Worm (Caenorhabditis elegans) whole organism, L4 larva: ENCODE data around the gene fbxb-74.

Source experiments
- D1046.2 ChIP-seq: fragments of 200-800 bp; sonication (Bioruptor generic); IDR thresholded peaks from 2 replicates; pipeline ENCODE4 v1.3.6; 2022; ENCODE audit warnings: missing genetic modification characterization, missing compliant biosample characterization
- F26F4.8 ChIP-seq: fragments of 200-800 bp; sonication (Bioruptor generic); conservative IDR thresholded peaks from 2 replicates; pipeline ENCODE4 v1.3.6; 2022; ENCODE audit warnings: missing genetic modification characterization, missing compliant biosample characterization
- F37D6.2 ChIP-seq: sonication (generic microtip); optimal IDR thresholded peaks from 2 replicates; lab custom pipeline; 2016; ENCODE audit warnings: mild to moderate bottlenecking, missing genetic modification characterization, missing compliant biosample characterization
- T20F7.1 ChIP-seq: fragments of 200-800 bp; sonication (Bioruptor generic); optimal IDR thresholded peaks from 2 replicates; lab custom pipeline; 2018; ENCODE audit warnings: mild to moderate bottlenecking, missing genetic modification characterization, missing compliant biosample characterization
- T26A8.4 ChIP-seq: fragments of 200-800 bp; sonication (Bioruptor generic); IDR thresholded peaks from 2 replicates; pipeline ENCODE4 v1.3.6; 2022; ENCODE audit warnings: missing genetic modification characterization, missing compliant biosample characterization
- aha-1 ChIP-seq: fragments of 150-350 bp; peaks from one replicate; lab custom pipeline; 2014; ENCODE audit warnings: missing biosample characterization, missing genetic modification characterization
- arid-1 ChIP-seq: fragments of 200-800 bp; sonication (Bioruptor generic); conservative IDR thresholded peaks from 2 replicates; pipeline ENCODE4 v1.3.6; 2022; ENCODE audit warnings: missing genetic modification reagents, missing genetic modification characterization, missing compliant biosample characterization
- ceh-20 ChIP-seq: fragments of 200-800 bp; sonication (Bioruptor generic); IDR thresholded peaks from 2 replicates; pipeline ENCODE4 v1.3.6; 2022; ENCODE audit warnings: missing genetic modification reagents, missing genetic modification characterization, missing compliant biosample characterization
- ceh-28 ChIP-seq: fragments of 150-350 bp; optimal IDR thresholded peaks from 2 replicates; lab custom pipeline; 2014; ENCODE audit warnings: missing biosample characterization, missing genetic modification reagents, missing genetic modification characterization
- ceh-32 ChIP-seq: sonication (generic microtip); optimal IDR thresholded peaks from 2 replicates; lab custom pipeline; 2016; ENCODE audit warnings: mild to moderate bottlenecking, missing genetic modification characterization, missing compliant biosample characterization; ENCODE audit not compliant: poor library complexity
- daf-16 ChIP-seq, 3 experiments: sonication (generic microtip); optimal IDR thresholded peaks; 2 replicates each; lab custom pipeline; 2016 to 2017; ENCODE audit warnings: missing genetic modification characterization in 3 of 3, missing genetic modification reagents in 3 of 3, mild to moderate bottlenecking in 2 of 3, missing compliant biosample characterization in 2 of 3, missing biosample characterization in 1 of 3, moderate library complexity in 1 of 3
- daf-19 ChIP-seq: fragments of 200-800 bp; sonication (Bioruptor generic); conservative IDR thresholded peaks from 2 replicates; pipeline ENCODE4 v1.3.6; 2022; ENCODE audit warnings: missing genetic modification characterization, missing compliant biosample characterization
- dmd-6 ChIP-seq: fragments of 200-800 bp; sonication (Bioruptor generic); IDR thresholded peaks from 2 replicates; pipeline ENCODE4 v1.3.6; 2022; ENCODE audit warnings: missing genetic modification reagents, missing genetic modification characterization, missing compliant biosample characterization
- dpl-1 ChIP-seq: fragments of 150-350 bp; optimal IDR thresholded peaks from 2 replicates; lab custom pipeline; 2014; ENCODE audit warnings: missing biosample characterization, missing genetic modification reagents, missing genetic modification characterization
- dve-1 ChIP-seq: sonication (generic microtip); optimal IDR thresholded peaks from 2 replicates; lab custom pipeline; 2017; ENCODE audit warnings: antibody characterized with exemption, mild to moderate bottlenecking, missing genetic modification characterization, missing compliant biosample characterization; ENCODE audit not compliant: insufficient read depth
- hif-1 ChIP-seq, 2 experiments: sonication (generic microtip); optimal IDR thresholded peaks; 2 replicates each; lab custom pipeline; 2016 to 2017; ENCODE audit warnings: missing compliant biosample characterization in 2 of 2, missing genetic modification characterization in 2 of 2, missing genetic modification reagents in 2 of 2, missing genotype in 2 of 2, mild to moderate bottlenecking in 1 of 2
- hlh-11 ChIP-seq: fragments of 200-800 bp; sonication (Bioruptor generic); optimal IDR thresholded peaks from 2 replicates; lab custom pipeline; 2018; ENCODE audit warnings: mild to moderate bottlenecking, missing genetic modification characterization, missing compliant biosample characterization
- hlh-30 ChIP-seq: sonication (generic microtip); optimal IDR thresholded peaks from 2 replicates; lab custom pipeline; 2017; ENCODE audit warnings: antibody characterized with exemption, mild to moderate bottlenecking, missing genetic modification characterization, missing compliant biosample characterization; ENCODE audit not compliant: insufficient read depth
- hmg-1.1 ChIP-seq: fragments of 200-800 bp; sonication (Bioruptor generic); IDR thresholded peaks from 2 replicates; pipeline ENCODE4 v1.3.6; 2022; ENCODE audit warnings: missing genetic modification reagents, missing genetic modification characterization, missing compliant biosample characterization
- lim-7 ChIP-seq: fragments of 200-800 bp; sonication (Bioruptor generic); IDR thresholded peaks from 2 replicates; pipeline ENCODE4 v1.3.6; 2022; ENCODE audit warnings: missing genetic modification characterization, missing compliant biosample characterization
- lin-1 ChIP-seq: fragments of 200-800 bp; sonication (Bioruptor generic); IDR thresholded peaks from 2 replicates; pipeline ENCODE4 v1.3.6; 2022; ENCODE audit warnings: missing genetic modification reagents, missing genetic modification characterization, missing compliant biosample characterization
- lsy-2 ChIP-seq, 2 experiments: fragments of 150-350 bp in 1 of 2; sonication (generic microtip) in 1 of 2; optimal IDR thresholded peaks; 2 replicates each; lab custom pipeline; 2014 to 2017; ENCODE audit warnings: missing biosample characterization in 2 of 2, missing genetic modification characterization in 2 of 2
- madf-9 ChIP-seq: fragments of 200-800 bp; sonication (Bioruptor generic); conservative IDR thresholded peaks from 2 replicates; pipeline ENCODE4 v1.3.6; 2022; ENCODE audit warnings: missing genetic modification reagents, missing genetic modification characterization, missing compliant biosample characterization
- mdl-1 ChIP-seq, 2 experiments: fragments of 150-350 bp in 1 of 2; sonication (generic microtip) in 1 of 2; optimal IDR thresholded peaks; 2 replicates each; lab custom pipeline; 2014 to 2017; ENCODE audit warnings: missing biosample characterization in 2 of 2, missing genetic modification characterization in 2 of 2
- mep-1 ChIP-seq: fragments of 150-350 bp; sonication (generic microtip); optimal IDR thresholded peaks from 3 replicates; lab custom pipeline; 2014; ENCODE audit warnings: missing biosample characterization, missing genetic modification characterization
- mes-2 ChIP-seq: sonication (generic microtip); optimal IDR thresholded peaks from 2 replicates; lab custom pipeline; 2016; ENCODE audit warnings: missing genotype, mild to moderate bottlenecking, missing genetic modification characterization, missing compliant biosample characterization; ENCODE audit not compliant: poor library complexity, severe bottlenecking
- nhr-10 ChIP-seq: fragments of 150-350 bp; optimal IDR thresholded peaks from 2 replicates; lab custom pipeline; 2014; ENCODE audit warnings: missing biosample characterization, missing genetic modification characterization
- nhr-102 ChIP-seq: sonication (generic microtip); optimal IDR thresholded peaks from 2 replicates; lab custom pipeline; 2016; ENCODE audit warnings: mild to moderate bottlenecking, missing genetic modification characterization, moderate library complexity, missing compliant biosample characterization
- nhr-111 ChIP-seq: fragments of 200-800 bp; sonication (Bioruptor generic); optimal IDR thresholded peaks from 2 replicates; lab custom pipeline; 2018; ENCODE audit warnings: mild to moderate bottlenecking, missing genetic modification characterization, missing compliant biosample characterization
- nhr-25 ChIP-seq: sonication (generic microtip); optimal IDR thresholded peaks from 2 replicates; lab custom pipeline; 2017; ENCODE audit warnings: missing genetic modification characterization, mild to moderate bottlenecking, missing compliant biosample characterization, antibody characterized with exemption, moderate library complexity, borderline replicate concordance; ENCODE audit not compliant: insufficient read depth
- nhr-28 ChIP-seq: fragments of 150-350 bp; optimal IDR thresholded peaks from 2 replicates; lab custom pipeline; 2014; ENCODE audit warnings: missing biosample characterization, missing genetic modification characterization
- nhr-48 ChIP-seq: sonication (generic microtip); optimal IDR thresholded peaks from 2 replicates; lab custom pipeline; 2016; ENCODE audit warnings: mild to moderate bottlenecking, missing genetic modification characterization, missing compliant biosample characterization
- nhr-6 ChIP-seq: fragments of 150-350 bp; optimal IDR thresholded peaks from 2 replicates; lab custom pipeline; 2014; ENCODE audit warnings: missing biosample characterization, missing genetic modification characterization
- nhr-77 ChIP-seq: fragments of 150-350 bp; optimal IDR thresholded peaks from 2 replicates; lab custom pipeline; 2014; ENCODE audit warnings: missing biosample characterization, missing genetic modification characterization
- pha-4 ChIP-seq, 2 experiments: fragments of 150-350 bp in 1 of 2; fragments of 200-800 bp in 1 of 2; sonication (Bioruptor generic) in 1 of 2; IDR thresholded peaks in 1 of 2; optimal IDR thresholded peaks in 1 of 2; 2 replicates each; pipeline versions ENCODE4 v1.3.6 to Lab custom; 2014 to 2022; ENCODE audit warnings: missing genetic modification characterization in 2 of 2, missing genetic modification reagents in 2 of 2, missing biosample characterization in 1 of 2, missing compliant biosample characterization in 1 of 2
- php-3 ChIP-seq: fragments of 200-800 bp; sonication (Bioruptor generic); IDR thresholded peaks from 2 replicates; pipeline ENCODE4 v1.3.6; 2022; ENCODE audit warnings: missing genetic modification reagents, missing genetic modification characterization, missing compliant biosample characterization
- set-16 ChIP-seq: fragments of 200-800 bp; sonication (Bioruptor generic); IDR thresholded peaks from 2 replicates; pipeline ENCODE4 v1.3.6; 2022; ENCODE audit warnings: missing genetic modification reagents, missing genetic modification characterization, missing compliant biosample characterization
- spr-1 ChIP-seq: sonication (generic microtip); optimal IDR thresholded peaks from 2 replicates; lab custom pipeline; 2016; ENCODE audit warnings: mild to moderate bottlenecking, missing genetic modification characterization, missing compliant biosample characterization
- spr-3 ChIP-seq: fragments of 200-800 bp; sonication (Bioruptor generic); optimal IDR thresholded peaks from 2 replicates; lab custom pipeline; 2018; ENCODE audit warnings: mild to moderate bottlenecking, missing genetic modification characterization, missing compliant biosample characterization
- unc-130 ChIP-seq: sonication (generic microtip); optimal IDR thresholded peaks from 2 replicates; lab custom pipeline; 2016; ENCODE audit warnings: missing genetic modification reagents, missing genetic modification characterization, missing compliant biosample characterization

Gene fbxb-74

DNA sequence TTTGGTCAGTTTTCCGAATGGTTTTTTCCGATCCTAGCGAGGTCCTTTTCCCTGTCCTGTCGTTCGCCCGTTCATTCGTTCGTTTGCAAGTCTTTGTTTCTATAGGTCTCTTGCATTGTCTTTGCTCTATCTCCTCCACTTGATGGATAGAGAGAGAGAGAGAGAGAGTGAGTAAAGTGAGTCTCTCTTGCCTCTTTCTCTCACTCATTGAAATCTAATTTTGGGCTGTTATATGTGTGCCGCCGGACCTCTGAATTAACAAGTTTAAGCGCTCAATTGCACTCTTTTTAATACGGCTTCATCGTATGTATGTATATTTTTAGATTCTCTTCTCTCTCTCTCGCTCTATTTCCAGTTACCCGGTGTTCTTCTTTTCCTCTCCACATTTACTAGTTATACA, 35.2 kb downstream of the fbxb-74 start (continued):
- TF ChIP-seq daf-19 (GFP tag; lab: Robert Waterston, UW) (no peak), hif-1 (tag; optimal IDR thresholded peaks at IDR 0.05; lab: Kevin White, UChicago) (no peak), madf-9 (GFP tag; lab: Robert Waterston, UW) (no peak), hmg-1.1 (GFP tag; lab: Robert Waterston, UW) (0 out of 2 replicates have a peak, but pooled peaks have one; percentile 16), ceh-32 (tag; lab: Kevin White, UChicago) (no peak), T26A8.4 (GFP tag; lab: Robert Waterston, UW) (peak; percentile 31; the same call in 1 of the 2 replicates)

- TF ChIP-seq hif-1 (tag; optimal IDR thresholded peaks at IDR 0.05; lab: Kevin White, UChicago) (peak in 1 of 2 experiments; percentile 3), T20F7.1 (GFP tag; lab: Kevin White, UChicago) (peak; percentile 18), mdl-1 (tag; optimal IDR thresholded peaks at IDR 0.05; lab: Kevin White, UChicago) (peak in 1 of 2 experiments; percentile 28), nhr-28 (peak; percentile 60), spr-3 (GFP tag; lab: Kevin White, UChicago) (no peak), F37D6.2 (no peak), dpl-1 (GFP tag; lab: Kevin White, UChicago) (peak; percentile 20), hlh-30 (tag; lab: Kevin White, UChicago) (peak; percentile 91), lsy-2 (tag; optimal IDR thresholded peaks at IDR 0.05; lab: Kevin White, UChicago) (peak in 1 of 2 experiments; percentile 52), D1046.2 (GFP tag; lab: Robert Waterston, UW) (no peak), arid-1 (no peak), mep-1 (tag; lab: Kevin White, UChicago) (peak; percentile 66), aha-1 (tag; lab: Kevin White, UChicago) (peak; percentile 32), unc-130 (GFP tag; lab: Kevin White, UChicago) (no peak), dve-1 (tag; lab: Kevin White, UChicago) (peak; percentile 66), nhr-25 (tag; lab: Kevin White, UChicago) (peak; percentile 4), lin-1 (no peak), F26F4.8 (GFP tag; lab: Robert Waterston, UW) (no peak), nhr-111 (GFP tag; lab: Kevin White, UChicago) (no peak), nhr-48 (tag; lab: Kevin White, UChicago) (no peak), hlh-11 (tag; lab: Kevin White, UChicago) (peak; percentile 67)
These were observed 36.7 kb downstream of the fbxb-74 start for ce11 chrIV:4402413-4402812.

DNA sequence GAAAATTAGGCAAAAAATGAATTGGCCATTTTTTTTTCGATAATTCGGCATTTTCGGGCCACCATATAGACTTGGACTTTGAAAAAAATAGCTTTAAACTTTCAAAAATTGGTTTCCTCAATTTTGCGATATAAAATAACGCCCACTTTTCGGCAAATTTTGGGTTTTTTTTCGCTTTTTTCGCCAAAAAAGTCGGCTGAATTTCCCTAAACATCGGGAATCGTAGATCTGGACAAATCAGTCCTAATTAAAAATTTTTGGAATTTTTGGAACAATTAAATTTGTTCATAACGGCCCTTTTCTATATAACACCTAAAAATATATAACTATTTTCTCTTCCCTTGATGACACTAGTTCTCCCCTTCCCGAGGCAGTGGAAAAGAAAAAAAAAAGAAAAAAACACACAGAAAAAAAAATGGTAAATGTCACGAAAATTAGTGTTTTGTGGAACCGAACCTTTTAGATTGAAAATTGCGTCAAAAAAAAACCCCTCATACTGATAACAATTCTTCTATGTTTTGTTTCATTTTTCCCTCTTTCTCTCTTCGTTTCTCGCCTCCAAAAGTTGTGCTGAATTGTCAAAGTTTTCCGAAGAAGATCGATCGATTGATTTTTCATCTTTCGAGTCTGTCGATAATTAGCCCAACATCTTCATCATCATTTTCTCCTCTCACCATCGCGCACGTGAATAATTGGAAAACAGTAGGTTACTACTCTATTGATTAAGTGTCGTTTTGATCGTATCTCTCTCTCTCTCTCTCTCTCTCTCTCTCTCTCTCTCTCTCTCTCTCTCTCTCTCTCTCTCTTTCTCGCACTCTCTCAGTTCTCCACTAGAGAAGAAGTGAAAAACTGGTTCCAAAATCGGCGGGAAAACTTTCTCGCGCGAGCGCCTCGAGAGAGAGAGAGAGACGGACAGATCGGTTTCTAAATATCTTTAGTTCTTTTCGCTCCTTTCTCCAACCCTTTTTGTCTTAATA, 38.5 kb downstream of the fbxb-74 start, which contains the start of gene Y24D9A.6:
Gene Y24D9A.6 (minus strand): TSS at position 51 of the 977 bp plus-strand sequence.
- TF ChIP-seq nhr-77 (tag; lab: Kevin White, UChicago): no peak
- TF ChIP-seq spr-1 (tag; lab: Kevin White, UChicago): no peak
- TF ChIP-seq lsy-2 (tag; optimal IDR thresholded peaks at IDR 0.05; lab: Kevin White, UChicago): peak in 1 of 2 experiments; percentile 61
- TF ChIP-seq nhr-25 (tag; lab: Kevin White, UChicago): peak; percentile 91
- peak; percentile 36 for TF ChIP-seq mes-2 (tag; lab: Kevin White, UChicago)
- peak; percentile 19 to 81 for TF ChIP-seq mdl-1 (tag; optimal IDR thresholded peaks at IDR 0.05; lab: Kevin White, UChicago)
- peak; percentile 11 for TF ChIP-seq nhr-48 (tag; lab: Kevin White, UChicago)
- peak; percentile 15 for TF ChIP-seq nhr-102 (tag; lab: Kevin White, UChicago)
- TF ChIP-seq php-3: no peak
- TF ChIP-seq daf-16 (GFP tag; optimal IDR thresholded peaks at IDR 0.05; lab: Kevin White, UChicago): no peak
- TF ChIP-seq daf-16 (tag; optimal IDR thresholded peaks at IDR 0.05; lab: Kevin White, UChicago): peak; percentile 3
- TF ChIP-seq nhr-6 (tag; lab: Kevin White, UChicago): no peak
- TF ChIP-seq set-16: peak; percentile 81
- peak; percentile 56 for TF ChIP-seq ceh-28 (tag; lab: Kevin White, UChicago)
- 0 out of 2 replicates have a peak, but pooled peaks have one; percentile 24 for TF ChIP-seq T26A8.4 (GFP tag; lab: Robert Waterston, UW)
- TF ChIP-seq hif-1 (tag; optimal IDR thresholded peaks at IDR 0.05; lab: Kevin White, UChicago): peak; percentile 8 to 61
- TF ChIP-seq hmg-1.1 (GFP tag; lab: Robert Waterston, UW): peak; percentile 13; the same call in 1 of the 2 replicates
- TF ChIP-seq ceh-20 (GFP tag; lab: Robert Waterston, UW): peak; percentile 69; the same call in 1 of the 2 replicates
- TF ChIP-seq pha-4 (GFP tag; IDR thresholded peaks at IDR 0.05; lab: Robert Waterston, UW): peak; percentile 28; the same call in 1 of the 2 replicates
- TF ChIP-seq pha-4 (tag; optimal IDR thresholded peaks at IDR 0.05; lab: Kevin White, UChicago): no peak
- peak; percentile 30 for TF ChIP-seq dpl-1 (GFP tag; lab: Kevin White, UChicago)
- peak; percentile 62 for TF ChIP-seq dmd-6 (GFP tag; lab: Robert Waterston, UW)
- TF ChIP-seq nhr-10: peak; percentile 27
- TF ChIP-seq dve-1 (tag; lab: Kevin White, UChicago): peak; percentile 64
- no peak for TF ChIP-seq lim-7 (GFP tag; lab: Robert Waterston, UW)
- peak; percentile 79 for TF ChIP-seq aha-1 (tag; lab: Kevin White, UChicago)
